Worm (Caenorhabditis elegans) whole organism, mixed stage, embryonic: ENCODE data around the gene oac-31.

Experiments
- M03D4.4 ChIP-seq: sonication (generic microtip); optimal IDR thresholded peaks from 2 replicates; lab custom pipeline; 2017; ENCODE audit warnings: mild to moderate bottlenecking, missing genetic modification characterization, missing compliant biosample characterization
- bed-3 ChIP-seq: fragments of 200-800 bp; sonication (Bioruptor generic); optimal IDR thresholded peaks from 3 replicates; lab custom pipeline; 2018; ENCODE audit warnings: mild to moderate bottlenecking, missing genetic modification characterization, moderate library complexity, missing compliant biosample characterization
- blmp-1 ChIP-seq: fragments of 150-350 bp; optimal IDR thresholded peaks from 2 replicates; lab custom pipeline; 2014; ENCODE audit warnings: missing biosample characterization, missing genetic modification characterization
- ceh-39 ChIP-seq: fragments of 150-350 bp; optimal IDR thresholded peaks from 2 replicates; lab custom pipeline; 2014; ENCODE audit warnings: missing biosample characterization, missing genetic modification characterization
- ceh-43 ChIP-seq: fragments of 200-800 bp; sonication (Bioruptor generic); optimal IDR thresholded peaks from 2 replicates; lab custom pipeline; 2018; ENCODE audit warnings: mild to moderate bottlenecking, missing genetic modification characterization, moderate library complexity, missing compliant biosample characterization
- ceh-83 ChIP-seq: fragments of 200-800 bp; sonication (Bioruptor generic); optimal IDR thresholded peaks from 2 replicates; lab custom pipeline; 2018; ENCODE audit warnings: mild to moderate bottlenecking, missing genetic modification characterization, missing compliant biosample characterization
- ces-1 ChIP-seq: fragments of 150-350 bp; optimal IDR thresholded peaks from 2 replicates; lab custom pipeline; 2014; ENCODE audit warnings: missing biosample characterization, missing genetic modification reagents, missing genetic modification characterization
- cnd-1 ChIP-seq: fragments of 200-800 bp; sonication (Bioruptor generic); optimal IDR thresholded peaks from 2 replicates; lab custom pipeline; 2018; ENCODE audit warnings: mild to moderate bottlenecking, missing genetic modification characterization, missing compliant biosample characterization
- elt-3 ChIP-seq: fragments of 150-350 bp; optimal IDR thresholded peaks from 2 replicates; lab custom pipeline; 2014; ENCODE audit warnings: missing biosample characterization, missing genetic modification characterization
- flh-1 ChIP-seq: fragments of 200-800 bp; sonication (Bioruptor generic); optimal IDR thresholded peaks from 2 replicates; lab custom pipeline; 2018; ENCODE audit warnings: mild to moderate bottlenecking, missing genetic modification characterization, moderate library complexity, missing compliant biosample characterization
- ham-2 ChIP-seq: fragments of 200-800 bp; sonication (Bioruptor generic); optimal IDR thresholded peaks from 2 replicates; lab custom pipeline; 2018; ENCODE audit warnings: mild to moderate bottlenecking, missing genetic modification characterization, missing compliant biosample characterization
- hlh-1 ChIP-seq: fragments of 150-350 bp; optimal IDR thresholded peaks from 2 replicates; lab custom pipeline; 2014; ENCODE audit warnings: missing biosample characterization, missing genetic modification reagents, missing genetic modification characterization
- lin-13 ChIP-seq: fragments of 150-350 bp; optimal IDR thresholded peaks from 2 replicates; lab custom pipeline; 2014; ENCODE audit warnings: missing biosample characterization, missing genetic modification characterization
- lin-32 ChIP-seq: fragments of 200-800 bp; sonication (Bioruptor generic); optimal IDR thresholded peaks from 2 replicates; lab custom pipeline; 2018; ENCODE audit warnings: mild to moderate bottlenecking, missing genetic modification characterization, missing compliant biosample characterization
- lsy-2 ChIP-seq: fragments of 150-350 bp; optimal IDR thresholded peaks from 2 replicates; lab custom pipeline; 2014; ENCODE audit warnings: missing biosample characterization, missing genetic modification characterization
- mab-5 ChIP-seq: fragments of 150-350 bp; optimal IDR thresholded peaks from 2 replicates; lab custom pipeline; 2014; ENCODE audit warnings: missing biosample characterization, missing genetic modification characterization
- mep-1 ChIP-seq: fragments of 150-350 bp; optimal IDR thresholded peaks from 2 replicates; lab custom pipeline; 2017; ENCODE audit warnings: missing biosample characterization, missing genetic modification reagents, missing genetic modification characterization, inconsistent platforms
- mls-2 ChIP-seq: sonication (generic microtip); optimal IDR thresholded peaks from 2 replicates; lab custom pipeline; 2016; ENCODE audit warnings: mild to moderate bottlenecking, missing genetic modification characterization, moderate library complexity, missing compliant biosample characterization
- nhr-12 ChIP-seq: fragments of 150-350 bp; optimal IDR thresholded peaks from 2 replicates; lab custom pipeline; 2014; ENCODE audit warnings: missing biosample characterization, missing genetic modification characterization
- nhr-2 ChIP-seq: fragments of 150-350 bp; optimal IDR thresholded peaks from 2 replicates; lab custom pipeline; 2014; ENCODE audit warnings: missing biosample characterization, missing genetic modification characterization
- nhr-237 ChIP-seq: fragments of 150-350 bp; optimal IDR thresholded peaks from 2 replicates; lab custom pipeline; 2014; ENCODE audit warnings: missing biosample characterization, missing genetic modification characterization
- nhr-28 ChIP-seq: fragments of 150-350 bp; optimal IDR thresholded peaks from 2 replicates; lab custom pipeline; 2014; ENCODE audit warnings: missing biosample characterization, missing genetic modification characterization
- nhr-76 ChIP-seq: sonication (generic microtip); optimal IDR thresholded peaks from 2 replicates; lab custom pipeline; 2017; ENCODE audit warnings: missing biosample characterization, missing genetic modification characterization
- pha-4 ChIP-seq: fragments of 150-350 bp; optimal IDR thresholded peaks from 2 replicates; lab custom pipeline; 2018; ENCODE audit warnings: missing biosample characterization, missing genetic modification reagents, missing genetic modification characterization
- sem-2 ChIP-seq: fragments of 200-800 bp; sonication (Bioruptor generic); optimal IDR thresholded peaks from 2 replicates; lab custom pipeline; 2018; ENCODE audit warnings: mild to moderate bottlenecking, missing genetic modification characterization, missing compliant biosample characterization
- sptf-1 ChIP-seq: sonication (generic microtip); optimal IDR thresholded peaks from 2 replicates; lab custom pipeline; 2017; ENCODE audit warnings: mild to moderate bottlenecking, missing genetic modification characterization, moderate library complexity, missing compliant biosample characterization
- tbx-8 ChIP-seq: fragments of 200-800 bp; sonication (Bioruptor generic); optimal IDR thresholded peaks from 2 replicates; lab custom pipeline; 2018; ENCODE audit warnings: mild to moderate bottlenecking, missing genetic modification characterization, moderate library complexity, missing compliant biosample characterization
- unc-120 ChIP-seq: sonication (generic microtip); optimal IDR thresholded peaks from 2 replicates; lab custom pipeline; 2017; ENCODE audit warnings: missing genetic modification characterization, missing compliant biosample characterization; ENCODE audit not compliant: poor library complexity, severe bottlenecking
- unc-39 ChIP-seq: fragments of 150-350 bp; optimal IDR thresholded peaks from 2 replicates; lab custom pipeline; 2014; ENCODE audit warnings: missing biosample characterization, missing genetic modification characterization
- unc-62 ChIP-seq: fragments of 150-350 bp; optimal IDR thresholded peaks from 2 replicates; lab custom pipeline; 2014; ENCODE audit warnings: missing biosample characterization, missing genetic modification reagents, missing genetic modification characterization
- zip-8 ChIP-seq: fragments of 150-350 bp; optimal IDR thresholded peaks from 2 replicates; lab custom pipeline; 2014; ENCODE audit warnings: missing biosample characterization, missing genetic modification characterization
- ztf-11 ChIP-seq: fragments of 150-350 bp; optimal IDR thresholded peaks from 2 replicates; lab custom pipeline; 2014; ENCODE audit warnings: missing biosample characterization, missing genetic modification characterization

oac-31 gene

DNA sequence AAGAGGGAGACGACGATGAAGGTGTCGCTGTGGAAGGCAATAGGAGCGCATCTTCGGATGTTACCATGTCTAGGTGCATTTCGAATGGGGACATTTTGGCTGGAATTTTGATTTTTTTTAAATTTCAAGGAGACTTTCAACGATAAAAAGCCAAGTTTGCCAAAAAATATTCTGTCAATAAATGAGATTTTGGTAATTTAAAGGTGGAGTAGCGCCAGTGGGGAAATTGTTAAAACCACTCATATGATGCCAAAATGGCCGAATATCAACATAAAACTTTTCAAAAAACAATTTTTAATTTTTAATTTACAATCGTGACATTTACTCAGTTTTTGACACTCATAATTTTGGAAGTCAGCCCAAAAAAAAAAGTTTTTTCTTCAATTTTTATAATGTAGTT is 30.1 kb downstream of the oac-31 start, which contains the start of gene nhr-260:
TSS of gene nhr-260 (minus strand) at position 101 of the 400 bp plus-strand sequence.
- no peak for TF ChIP-seq flh-1 (GFP tag; lab: Kevin White, UChicago)
- no peak for TF ChIP-seq unc-120 (tag; lab: Kevin White, UChicago)
- no peak for TF ChIP-seq lsy-2 (tag; lab: Kevin White, UChicago)
- TF ChIP-seq bed-3 (GFP tag; lab: Kevin White, UChicago), result no peak
- no peak for TF ChIP-seq lin-13 (tag; lab: Kevin White, UChicago)
- no peak for TF ChIP-seq mab-5 (tag; lab: Kevin White, UChicago)

DNA sequence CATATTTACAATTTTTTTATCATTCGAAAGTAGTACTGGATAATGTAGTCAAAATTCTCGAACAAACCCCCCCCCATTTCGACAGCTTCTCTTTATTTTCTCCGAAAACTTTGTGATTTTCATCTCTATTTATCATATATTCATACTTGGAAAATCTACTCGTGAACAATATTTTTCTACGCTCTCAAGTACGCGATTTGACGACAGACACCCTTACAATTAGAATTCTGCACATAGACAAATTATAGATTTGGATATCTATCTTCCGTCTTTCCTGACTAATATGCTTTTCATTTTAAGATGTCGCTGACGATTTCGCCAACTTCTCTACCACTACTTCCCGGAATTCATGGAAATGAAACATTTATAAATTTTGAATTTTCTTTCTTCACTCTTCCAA is 35.7 kb downstream of the oac-31 start, which contains the start of gene sru-28:
TSS of gene sru-28 (plus strand) at position 301 of the 400 bp plus-strand sequence.
- TF ChIP-seq lin-13 (tag; lab: Kevin White, UChicago) (no peak), lin-32 (GFP tag; lab: Kevin White, UChicago) (no peak), unc-39 (tag; lab: Kevin White, UChicago) (no peak), mep-1 (tag; lab: Kevin White, UChicago) (no peak), zip-8 (tag; lab: Kevin White, UChicago) (no peak), M03D4.4 (tag; lab: Kevin White, UChicago) (no peak), bed-3 (GFP tag; lab: Kevin White, UChicago) (no peak)

DNA sequence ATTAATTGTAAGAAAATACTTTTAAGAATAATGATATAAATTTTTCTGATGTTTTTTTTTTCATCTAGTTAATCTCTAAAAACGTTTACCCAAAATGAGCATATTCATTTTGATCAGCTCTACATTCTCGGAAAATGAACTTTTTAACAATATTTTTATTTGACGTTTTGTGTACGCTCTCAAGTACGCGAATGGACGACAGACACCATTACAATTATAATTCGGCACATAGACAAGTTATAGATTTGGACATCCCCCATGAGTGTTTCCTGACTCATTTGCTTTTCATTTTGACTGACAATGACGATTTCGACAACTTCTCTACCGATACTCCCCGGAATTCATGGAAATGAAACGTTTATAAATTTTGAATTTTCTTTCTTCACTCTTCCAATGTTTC is 42.5 kb downstream of the oac-31 start, which contains the start of gene sru-27:
TSS of gene sru-27 (plus strand) at position 301 of the 400 bp plus-strand sequence.
- TF ChIP-seq nhr-12 (tag; lab: Kevin White, UChicago), result no peak
- no peak for TF ChIP-seq tbx-8 (GFP tag; lab: Kevin White, UChicago)
- TF ChIP-seq mls-2 (tag; lab: Kevin White, UChicago), result no peak
- no peak for TF ChIP-seq mep-1 (tag; lab: Kevin White, UChicago)
- TF ChIP-seq sptf-1 (tag; lab: Kevin White, UChicago), result no peak
- TF ChIP-seq flh-1 (GFP tag; lab: Kevin White, UChicago), result no peak
- no peak for TF ChIP-seq nhr-237
- TF ChIP-seq ceh-83 (GFP tag; lab: Kevin White, UChicago), result no peak
- TF ChIP-seq pha-4 (tag; lab: Kevin White, UChicago), result no peak
- TF ChIP-seq ceh-39 (tag; lab: Kevin White, UChicago), result no peak
- TF ChIP-seq ceh-43 (GFP tag; lab: Kevin White, UChicago), result no peak
- TF ChIP-seq hlh-1 (tag; lab: Kevin White, UChicago), result no peak
- TF ChIP-seq M03D4.4 (tag; lab: Kevin White, UChicago), result no peak

DNA sequence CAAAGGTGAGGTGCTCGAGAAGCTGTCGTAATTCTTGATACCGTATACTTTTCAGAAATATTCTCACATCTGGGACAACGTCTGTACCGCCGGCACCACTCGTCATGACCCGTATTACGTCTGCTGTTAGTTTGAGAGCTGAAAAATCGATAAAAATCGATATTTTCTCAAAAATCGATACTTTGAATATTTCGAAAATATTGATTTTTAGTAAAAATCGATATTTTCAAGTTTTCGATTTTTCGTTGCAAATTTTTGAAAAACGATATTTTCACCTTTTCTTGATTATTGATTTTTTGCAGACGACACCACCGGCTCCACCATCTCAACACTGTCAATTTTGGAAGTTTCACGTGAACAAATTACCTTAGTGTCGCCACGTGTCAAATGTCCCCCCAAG is 45.9 kb downstream of the oac-31 start:
- TF ChIP-seq ztf-11, result no peak
- no peak for TF ChIP-seq tbx-8 (GFP tag; lab: Kevin White, UChicago)
- no peak for TF ChIP-seq mep-1 (tag; lab: Kevin White, UChicago)
- TF ChIP-seq nhr-76 (tag; lab: Kevin White, UChicago), result no peak

DNA sequence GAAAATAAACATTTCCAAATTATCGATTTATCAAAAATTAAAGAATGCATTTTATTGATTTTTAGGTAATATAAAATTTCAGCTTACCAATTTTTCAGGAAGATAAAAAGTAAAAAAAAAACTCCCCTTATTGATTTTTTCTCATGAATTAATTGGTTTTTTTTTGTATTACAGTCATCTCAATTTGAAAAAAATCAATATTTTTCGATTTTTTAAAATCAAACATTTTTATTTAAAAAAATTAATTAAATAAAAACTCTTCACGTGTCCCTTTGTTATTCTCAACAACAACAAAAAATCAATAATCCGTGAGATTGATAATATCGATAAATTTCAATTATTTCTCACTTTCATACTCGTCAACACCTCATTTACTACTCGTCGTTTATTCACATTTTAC is 46.4 kb downstream of the oac-31 start, which contains the start of gene C38C3.3:
TSS of gene C38C3.3 (plus strand) at position 301 of the 400 bp plus-strand sequence.
- TF ChIP-seq unc-62 (GFP tag; lab: Kevin White, UChicago) (no peak), nhr-2 (tag; lab: Kevin White, UChicago) (no peak), nhr-28 (no peak), sem-2 (GFP tag; lab: Kevin White, UChicago) (no peak), nhr-12 (tag; lab: Kevin White, UChicago) (no peak), mep-1 (tag; lab: Kevin White, UChicago) (no peak), ztf-11 (no peak), ceh-43 (GFP tag; lab: Kevin White, UChicago) (no peak), nhr-237 (no peak), ces-1 (GFP tag; lab: Kevin White, UChicago) (no peak), ceh-83 (GFP tag; lab: Kevin White, UChicago) (no peak), lin-32 (GFP tag; lab: Kevin White, UChicago) (no peak), hlh-1 (tag; lab: Kevin White, UChicago) (no peak), ham-2 (GFP tag; lab: Kevin White, UChicago) (no peak)

DNA sequence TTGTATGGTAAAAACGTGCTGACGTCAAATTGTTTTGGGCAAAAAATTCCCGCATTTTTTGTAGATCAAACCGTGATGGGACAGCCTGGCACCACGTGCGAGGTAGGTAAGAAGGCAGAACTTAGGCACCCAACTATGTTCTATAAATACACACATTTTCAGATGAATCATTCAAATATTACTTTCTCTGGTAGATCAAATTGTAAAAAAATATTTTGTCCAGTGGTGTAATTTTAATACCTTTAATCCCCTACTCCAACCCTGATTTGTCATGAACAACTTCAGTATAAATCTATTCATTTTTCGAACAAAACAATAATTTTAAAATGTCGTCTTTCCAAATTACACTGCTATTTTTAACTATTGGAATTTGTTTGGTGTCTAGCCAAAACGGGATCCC is 47.2 kb downstream of the oac-31 start, which contains the start of gene spig-7:
TSS of gene spig-7 (plus strand) at position 301 of the 400 bp plus-strand sequence.
- TF ChIP-seq elt-3 (tag; lab: Kevin White, UChicago) (no peak), cnd-1 (tag; lab: Kevin White, UChicago) (no peak), mls-2 (tag; lab: Kevin White, UChicago) (no peak), blmp-1 (tag; lab: Kevin White, UChicago) (no peak), hlh-1 (tag; lab: Kevin White, UChicago) (no peak), zip-8 (tag; lab: Kevin White, UChicago) (no peak)
